Worm (Caenorhabditis elegans) whole organism, midembryonic: ENCODE data around the gene srlf-21.
"Not testable (repeated sequence)": the region's sequence is repeated elsewhere in the genome, so short reads cannot be mapped to it uniquely, and the experiment has no call there.

Source experiments
- T22C8.4 ChIP-seq: fragments of 200-800 bp; sonication (Bioruptor generic); IDR thresholded peaks from 2 replicates; pipeline ENCODE4 v1.3.6; 2022; ENCODE audit warnings: missing genetic modification characterization, missing compliant biosample characterization
- cog-1 ChIP-seq: sonication (generic microtip); optimal IDR thresholded peaks from 2 replicates; lab custom pipeline; 2016; ENCODE audit warnings: missing genetic modification characterization, missing compliant biosample characterization
- flt-1 ChIP-seq: fragments of 200-800 bp; sonication (Bioruptor generic); IDR thresholded peaks from 2 replicates; pipeline ENCODE4 v1.3.6; 2022; ENCODE audit warnings: missing genetic modification characterization, missing compliant biosample characterization
- klf-2 ChIP-seq: fragments of 200-800 bp; sonication (Bioruptor generic); conservative IDR thresholded peaks from 2 replicates; pipeline ENCODE4 v1.3.6; 2022; ENCODE audit warnings: missing genetic modification reagents, missing genetic modification characterization, missing compliant biosample characterization
- med-1 ChIP-seq: sonication (generic microtip); optimal IDR thresholded peaks from 2 replicates; lab custom pipeline; 2017; ENCODE audit warnings: missing genetic modification characterization, mild to moderate bottlenecking, missing compliant biosample characterization, antibody characterized with exemption, missing genetic modification reagents; ENCODE audit not compliant: insufficient read depth
- ref-1 ChIP-seq: fragments of 200-800 bp; sonication (Bioruptor generic); conservative IDR thresholded peaks from 2 replicates; pipeline ENCODE4 v1.3.6; 2022; ENCODE audit warnings: missing genetic modification reagents, missing genetic modification characterization, missing compliant biosample characterization
- tab-1 ChIP-seq: fragments of 200-800 bp; sonication (Bioruptor generic); IDR thresholded peaks from 2 replicates; pipeline ENCODE4 v1.3.6; 2022; ENCODE audit warnings: missing genetic modification characterization, missing compliant biosample characterization
- ztf-23 ChIP-seq: fragments of 200-800 bp; sonication (Bioruptor generic); IDR thresholded peaks from 2 replicates; pipeline ENCODE4 v1.3.6; 2022; ENCODE audit warnings: missing genetic modification reagents, missing genetic modification characterization, missing compliant biosample characterization
- ztf-29 ChIP-seq: fragments of 200-800 bp; sonication (Bioruptor generic); IDR thresholded peaks from 2 replicates; pipeline ENCODE4 v1.3.6; 2022; ENCODE audit warnings: missing genetic modification reagents, missing genetic modification characterization, missing compliant biosample characterization

srlf-21 gene

DNA sequence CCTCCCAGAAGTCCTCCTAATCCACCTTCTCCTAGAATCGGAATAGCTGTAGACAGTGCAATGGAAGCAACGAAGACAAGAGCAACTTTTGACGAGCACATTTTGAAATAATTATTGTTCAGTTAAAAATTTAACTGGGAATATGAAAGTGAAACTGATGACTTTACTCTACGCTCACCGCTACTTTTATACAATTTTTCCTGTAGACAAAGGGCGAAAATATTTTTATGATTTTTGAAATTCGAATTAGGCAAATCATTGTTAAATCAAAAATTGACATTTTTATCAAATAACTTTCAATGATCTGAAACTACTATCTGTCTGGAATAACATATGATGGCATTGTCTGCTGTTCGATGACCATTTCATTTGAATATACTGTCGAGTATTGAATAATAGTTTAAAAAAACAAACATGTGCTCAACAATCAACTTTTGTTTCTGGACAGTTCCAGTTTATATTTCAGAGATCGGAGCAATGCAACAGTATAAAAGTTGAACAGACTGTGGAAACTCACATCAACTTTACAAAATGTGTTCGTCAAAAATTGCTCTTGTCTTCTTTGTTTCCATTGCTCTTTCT lies 3.2 kb upstream of the srlf-21 start, which contains the start of the genes srlf-23 and srlf-20:
TSS of gene srlf-23 (minus strand) at position 101 of the 582 bp plus-strand sequence.
TSS of gene srlf-20 (plus strand) at position 532 of the 582 bp plus-strand sequence.
- no peak for TF ChIP-seq med-1
- TF ChIP-seq ref-1 (GFP tag; lab: Robert Waterston, UW), result no peak
- no peak for TF ChIP-seq tab-1 (GFP tag; lab: Robert Waterston, UW)
- TF ChIP-seq ztf-29 (GFP tag; lab: Robert Waterston, UW), result no peak
- no peak for TF ChIP-seq T22C8.4
- no peak for TF ChIP-seq flt-1 (GFP tag; lab: Robert Waterston, UW)
- TF ChIP-seq ztf-23 (GFP tag; lab: Robert Waterston, UW), result no peak
- no peak for TF ChIP-seq cog-1
- TF ChIP-seq klf-2 (GFP tag; lab: Robert Waterston, UW), result no peak

- not testable (repeated sequence) for TF ChIP-seq ztf-29 (GFP tag; lab: Robert Waterston, UW); cog-1; med-1
These were observed 512 bp upstream of the srlf-21 start, which contains the start of gene srlf-22 for ce11 chrV:890835-891234. TSS of gene srlf-22 (plus strand) at chrV:891135.

DNA sequence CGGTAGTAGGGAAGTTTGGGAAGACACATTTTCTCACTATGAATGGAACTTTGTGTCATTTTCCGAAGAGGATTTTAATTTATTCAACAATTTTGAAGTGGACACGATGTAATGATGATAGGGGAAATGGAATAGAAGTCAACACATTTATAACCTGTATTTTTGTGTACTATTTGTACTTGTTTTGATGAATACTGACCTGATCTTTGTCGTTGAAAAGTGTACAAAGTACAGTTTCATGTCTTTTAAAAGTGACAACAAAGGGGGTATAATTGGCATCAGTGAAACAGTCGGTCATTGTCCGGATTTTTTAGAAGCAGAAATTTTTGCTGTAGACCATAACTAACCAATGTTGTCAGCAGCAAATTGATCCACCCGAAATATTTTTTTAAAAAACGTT lies 1.1 kb downstream of the srlf-21 start, which contains the start of gene T02B11.6:
TSS of gene T02B11.6 (minus strand) at position 101 of the 400 bp plus-strand sequence.
- TF ChIP-seq T22C8.4, result no peak

DNA sequence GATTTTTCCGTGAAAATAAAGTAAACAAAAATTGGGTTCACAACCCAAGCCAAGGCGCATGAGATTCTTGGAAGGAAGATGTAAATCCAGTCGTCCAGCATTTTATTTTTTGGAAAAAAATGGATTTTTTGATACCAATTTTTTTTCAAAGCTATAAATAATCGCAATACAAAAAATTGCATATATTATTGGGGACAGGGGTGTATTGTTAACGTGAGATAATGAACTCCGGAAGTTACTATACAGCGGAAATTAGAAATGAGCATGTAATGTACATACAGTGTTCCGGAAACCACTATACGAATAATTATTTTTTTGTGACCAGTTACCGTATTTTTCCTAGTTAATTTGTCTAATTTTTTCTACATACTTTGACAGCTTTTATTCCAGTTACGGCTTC lies 6.0 kb downstream of the srlf-21 start, which contains the start of gene srj-38:
TSS of gene srj-38 (minus strand) at position 101 of the 400 bp plus-strand sequence.
- no peak for TF ChIP-seq tab-1 (GFP tag; lab: Robert Waterston, UW)
- TF ChIP-seq T22C8.4, result no peak
- no peak for TF ChIP-seq cog-1
- TF ChIP-seq med-1, result no peak
- no peak for TF ChIP-seq ztf-23 (GFP tag; lab: Robert Waterston, UW)
- TF ChIP-seq ref-1 (GFP tag; lab: Robert Waterston, UW), result no peak
- TF ChIP-seq flt-1 (GFP tag; lab: Robert Waterston, UW), result no peak

ce11 chrV:879171-879570 lies 11.2 kb downstream of the srlf-21 start, which contains the start of gene srg-53:
TSS of gene srg-53 (plus strand) at chrV:879471.
- TF ChIP-seq tab-1 (GFP tag; lab: Robert Waterston, UW) (no peak), med-1 (no peak), klf-2 (GFP tag; lab: Robert Waterston, UW) (no peak), cog-1 (no peak), T22C8.4 (no peak), ref-1 (GFP tag; lab: Robert Waterston, UW) (no peak)

ce11 chrV:878567-878966 lies 11.8 kb downstream of the srlf-21 start, which contains the start of gene T02B11.8:
TSS of gene T02B11.8 (minus strand) at chrV:878667.
- no peak for TF ChIP-seq T22C8.4
- no peak for TF ChIP-seq ref-1 (GFP tag; lab: Robert Waterston, UW)
- TF ChIP-seq tab-1 (GFP tag; lab: Robert Waterston, UW), result no peak
- TF ChIP-seq med-1, result no peak
- TF ChIP-seq klf-2 (GFP tag; lab: Robert Waterston, UW), result no peak
- no peak for TF ChIP-seq flt-1 (GFP tag; lab: Robert Waterston, UW)
- no peak for TF ChIP-seq cog-1
- no peak for TF ChIP-seq ztf-29 (GFP tag; lab: Robert Waterston, UW)
- TF ChIP-seq ztf-23 (GFP tag; lab: Robert Waterston, UW), result no peak

- no peak for TF ChIP-seq ref-1 (GFP tag; lab: Robert Waterston, UW)
- no peak for TF ChIP-seq tab-1 (GFP tag; lab: Robert Waterston, UW)
These were observed 14.4 kb downstream of the srlf-21 start, which contains the start of gene T02B11.9 for ce11 chrV:875945-876344. TSS of gene T02B11.9 (plus strand) at chrV:876245.

DNA sequence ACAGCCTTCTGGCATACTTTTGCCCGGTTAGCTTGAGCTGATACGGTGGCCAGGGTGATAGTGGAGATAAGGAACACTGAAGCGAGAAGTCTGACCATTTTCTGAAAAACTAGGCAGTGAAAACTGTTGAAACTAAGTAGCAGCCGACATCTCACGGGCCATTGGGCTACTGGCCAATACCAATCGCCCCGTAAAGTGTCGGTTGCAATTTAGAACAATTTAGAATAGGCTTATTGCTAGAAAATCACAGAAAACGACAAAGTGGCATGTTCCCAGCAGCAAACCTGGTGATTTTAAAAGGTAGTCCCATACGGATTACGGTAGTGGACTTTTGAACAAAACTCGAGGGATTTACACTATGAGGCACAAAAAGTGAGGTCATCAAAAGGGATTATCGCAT lies 19.3 kb downstream of the srlf-21 start, which contains the start of gene T02B11.4:
TSS of gene T02B11.4 (minus strand) at position 101 of the 400 bp plus-strand sequence.
- TF ChIP-seq cog-1 (no peak), ref-1 (GFP tag; lab: Robert Waterston, UW) (no peak), med-1 (no peak), tab-1 (GFP tag; lab: Robert Waterston, UW) (no peak), klf-2 (GFP tag; lab: Robert Waterston, UW) (no peak), T22C8.4 (no peak), flt-1 (GFP tag; lab: Robert Waterston, UW) (no peak), ztf-29 (GFP tag; lab: Robert Waterston, UW) (no peak), ztf-23 (GFP tag; lab: Robert Waterston, UW) (no peak)

DNA sequence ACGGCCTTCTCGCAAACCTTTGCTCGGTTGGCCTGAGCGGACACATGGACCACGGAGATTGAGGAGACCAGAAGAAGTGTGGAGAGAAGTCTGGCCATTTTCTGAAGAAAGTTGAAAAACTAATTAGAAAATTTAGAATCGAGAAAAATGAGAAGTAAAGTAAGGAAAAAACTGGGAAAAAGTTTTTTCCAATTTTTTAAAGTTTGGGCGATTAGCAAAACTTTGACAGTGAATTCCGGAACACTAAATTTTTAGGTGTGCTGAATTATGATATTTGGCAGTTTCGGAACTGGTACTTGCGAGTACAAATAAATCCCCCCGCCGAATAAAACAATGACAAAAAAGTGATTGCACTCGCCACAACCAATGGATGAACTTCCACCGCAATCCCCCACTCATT lies 23.6 kb downstream of the srlf-21 start, which contains the start of gene T02B11.3:
TSS of gene T02B11.3 (minus strand) at position 101 of the 400 bp plus-strand sequence.
- TF ChIP-seq T22C8.4, result no peak
- TF ChIP-seq med-1, result no peak
- no peak for TF ChIP-seq tab-1 (GFP tag; lab: Robert Waterston, UW)
- no peak for TF ChIP-seq ref-1 (GFP tag; lab: Robert Waterston, UW)
- TF ChIP-seq ztf-23 (GFP tag; lab: Robert Waterston, UW), result no peak
- no peak for TF ChIP-seq cog-1
- no peak for TF ChIP-seq ztf-29 (GFP tag; lab: Robert Waterston, UW)

DNA sequence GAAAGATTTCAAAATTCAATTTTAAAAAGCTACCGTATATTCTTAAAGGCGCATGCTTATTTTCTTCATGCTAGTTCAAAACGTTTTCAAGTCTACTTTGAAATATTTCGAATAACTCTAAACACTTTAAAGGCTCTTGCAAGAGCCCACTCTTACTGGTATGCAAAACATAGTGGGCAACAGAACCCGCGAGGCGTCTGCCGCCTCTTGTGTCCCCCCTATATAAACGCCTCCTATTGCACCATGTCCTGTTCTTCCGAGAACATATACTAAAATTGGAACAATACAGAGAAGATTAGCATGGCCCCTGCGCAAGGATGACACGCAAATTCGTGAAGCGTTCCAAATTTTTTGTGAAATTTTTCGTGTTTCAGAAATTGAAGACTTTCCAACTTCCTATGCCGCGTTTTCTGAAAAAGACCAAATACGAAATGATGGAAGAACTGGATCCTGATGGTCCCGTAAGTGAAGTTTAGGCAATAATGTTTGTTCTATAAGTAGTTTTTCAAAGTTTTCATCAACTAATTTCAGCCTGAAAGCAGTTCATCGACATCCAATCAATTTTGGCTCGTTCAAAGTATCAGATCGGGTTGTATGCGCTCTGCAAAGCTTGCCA lies 31.4 kb downstream of the srlf-21 start:
- TF ChIP-seq T22C8.4 (no peak), klf-2 (GFP tag; lab: Robert Waterston, UW) (no peak), ztf-29 (GFP tag; lab: Robert Waterston, UW) (0 out of 2 replicates have a peak, but pooled peaks have one; percentile 17), med-1 (no peak), ztf-23 (GFP tag; lab: Robert Waterston, UW) (no peak), cog-1 (no peak), ref-1 (GFP tag; lab: Robert Waterston, UW) (no peak; the same call in 1 of the 2 replicates), tab-1 (GFP tag; lab: Robert Waterston, UW) (no peak), flt-1 (GFP tag; lab: Robert Waterston, UW) (0 out of 2 replicates have a peak, but pooled peaks have one; percentile 49)
